Worm (Caenorhabditis elegans) whole organism, L4 larva: Measurements from ENCODE around the gene lnkn-1.

Source experiments
- D1046.2 ChIP-seq: fragments of 200-800 bp; sonication (Bioruptor generic); IDR thresholded peaks from 2 replicates; pipeline ENCODE4 v1.3.6; 2022; ENCODE audit warnings: missing genetic modification characterization, missing compliant biosample characterization
- F37D6.2 ChIP-seq: sonication (generic microtip); optimal IDR thresholded peaks from 2 replicates; lab custom pipeline; 2016; ENCODE audit warnings: mild to moderate bottlenecking, missing genetic modification characterization, missing compliant biosample characterization
- Y105C5A.15 ChIP-seq: fragments of 200-800 bp; sonication (Bioruptor generic); IDR thresholded peaks from 2 replicates; pipeline ENCODE4 v1.3.6; 2022; ENCODE audit warnings: missing genetic modification characterization, missing compliant biosample characterization
- Y48G9A.11 ChIP-seq: fragments of 200-800 bp; sonication (Bioruptor generic); IDR thresholded peaks from 2 replicates; pipeline ENCODE4 v1.3.6; 2022; ENCODE audit warnings: missing genetic modification reagents, missing genetic modification characterization, missing compliant biosample characterization
- Y5F2A.4 ChIP-seq: fragments of 200-800 bp; sonication (Bioruptor generic); optimal IDR thresholded peaks from 2 replicates; lab custom pipeline; 2018; ENCODE audit warnings: mild to moderate bottlenecking, missing genetic modification characterization, missing compliant biosample characterization
- Y75B8A.6 ChIP-seq: fragments of 200-800 bp; sonication (Bioruptor generic); IDR thresholded peaks from 2 replicates; pipeline ENCODE4 v1.3.6; 2022; ENCODE audit warnings: missing genetic modification reagents, missing genetic modification characterization, missing compliant biosample characterization
- ZK337.2 ChIP-seq: fragments of 200-800 bp; sonication (Bioruptor generic); IDR thresholded peaks from 2 replicates; pipeline ENCODE4 v1.3.6; 2022; ENCODE audit warnings: missing genetic modification reagents, missing genetic modification characterization, missing compliant biosample characterization
- aha-1 ChIP-seq: fragments of 150-350 bp; peaks from one replicate; lab custom pipeline; 2014; ENCODE audit warnings: missing biosample characterization, missing genetic modification characterization
- ama-1 ChIP-seq: fragments of 150-350 bp; optimal IDR thresholded peaks from 2 replicates; lab custom pipeline; 2014; ENCODE audit warnings: inconsistent platforms, mixed read lengths
- arid-1 ChIP-seq: fragments of 200-800 bp; sonication (Bioruptor generic); conservative IDR thresholded peaks from 2 replicates; pipeline ENCODE4 v1.3.6; 2022; ENCODE audit warnings: missing genetic modification reagents, missing genetic modification characterization, missing compliant biosample characterization
- attf-4 ChIP-seq: sonication (generic microtip); optimal IDR thresholded peaks from 3 replicates; lab custom pipeline; 2017; ENCODE audit warnings: missing biosample characterization, missing genetic modification characterization
- ceh-28 ChIP-seq: fragments of 150-350 bp; optimal IDR thresholded peaks from 2 replicates; lab custom pipeline; 2014; ENCODE audit warnings: missing biosample characterization, missing genetic modification reagents, missing genetic modification characterization
- ces-1 ChIP-seq: fragments of 150-350 bp; sonication (generic microtip); optimal IDR thresholded peaks from 4 replicates; lab custom pipeline; 2014; ENCODE audit warnings: missing biosample characterization, missing genetic modification reagents, missing genetic modification characterization
- cey-2 ChIP-seq: sonication (generic microtip); optimal IDR thresholded peaks from 3 replicates; lab custom pipeline; 2017; ENCODE audit warnings: missing genetic modification characterization, mild to moderate bottlenecking, missing compliant biosample characterization, antibody characterized with exemption, borderline replicate concordance; ENCODE audit not compliant: insufficient read depth
- ctbp-1 ChIP-seq: fragments of 200-800 bp; sonication (Bioruptor generic); IDR thresholded peaks from 2 replicates; pipeline ENCODE4 v1.3.6; 2022; ENCODE audit warnings: missing genetic modification reagents, missing genetic modification characterization, missing compliant biosample characterization
- daf-12 ChIP-seq: fragments of 150-350 bp; optimal IDR thresholded peaks from 2 replicates; lab custom pipeline; 2014; ENCODE audit warnings: missing biosample characterization, missing genetic modification reagents, missing genetic modification characterization
- daf-8 ChIP-seq: fragments of 200-800 bp; sonication (Bioruptor generic); IDR thresholded peaks from 2 replicates; pipeline ENCODE4 v1.3.6; 2022; ENCODE audit warnings: missing genetic modification characterization, missing compliant biosample characterization
- dmd-8 ChIP-seq: fragments of 200-800 bp; sonication (Bioruptor generic); IDR thresholded peaks from 2 replicates; pipeline ENCODE4 v1.3.6; 2022; ENCODE audit warnings: missing genetic modification characterization, missing compliant biosample characterization
- dpl-1 ChIP-seq: fragments of 150-350 bp; optimal IDR thresholded peaks from 2 replicates; lab custom pipeline; 2014; ENCODE audit warnings: missing biosample characterization, missing genetic modification reagents, missing genetic modification characterization
- duxl-1 ChIP-seq: sonication (generic microtip); optimal IDR thresholded peaks from 2 replicates; lab custom pipeline; 2016; ENCODE audit warnings: mild to moderate bottlenecking, missing genetic modification characterization, moderate library complexity, missing compliant biosample characterization; ENCODE audit not compliant: poor library complexity
- dve-1 ChIP-seq: sonication (generic microtip); optimal IDR thresholded peaks from 2 replicates; lab custom pipeline; 2017; ENCODE audit warnings: antibody characterized with exemption, mild to moderate bottlenecking, missing genetic modification characterization, missing compliant biosample characterization; ENCODE audit not compliant: insufficient read depth
- fkh-10 ChIP-seq: fragments of 150-350 bp; optimal IDR thresholded peaks from 2 replicates; lab custom pipeline; 2014; ENCODE audit warnings: missing biosample characterization, missing genetic modification reagents, missing genetic modification characterization
- gei-8 ChIP-seq: fragments of 200-800 bp; sonication (Bioruptor generic); optimal IDR thresholded peaks from 2 replicates; lab custom pipeline; 2018; ENCODE audit warnings: mild to moderate bottlenecking, missing genetic modification characterization, missing compliant biosample characterization
- hif-1 ChIP-seq, 2 experiments: sonication (generic microtip); optimal IDR thresholded peaks; 2 replicates each; lab custom pipeline; 2016 to 2017; ENCODE audit warnings: missing compliant biosample characterization in 2 of 2, missing genetic modification characterization in 2 of 2, missing genetic modification reagents in 2 of 2, missing genotype in 2 of 2, mild to moderate bottlenecking in 1 of 2
- hlh-11 ChIP-seq: fragments of 200-800 bp; sonication (Bioruptor generic); optimal IDR thresholded peaks from 2 replicates; lab custom pipeline; 2018; ENCODE audit warnings: mild to moderate bottlenecking, missing genetic modification characterization, missing compliant biosample characterization
- hlh-30 ChIP-seq: sonication (generic microtip); optimal IDR thresholded peaks from 2 replicates; lab custom pipeline; 2017; ENCODE audit warnings: antibody characterized with exemption, mild to moderate bottlenecking, missing genetic modification characterization, missing compliant biosample characterization; ENCODE audit not compliant: insufficient read depth
- hmg-1.1 ChIP-seq: fragments of 200-800 bp; sonication (Bioruptor generic); IDR thresholded peaks from 2 replicates; pipeline ENCODE4 v1.3.6; 2022; ENCODE audit warnings: missing genetic modification reagents, missing genetic modification characterization, missing compliant biosample characterization
- jun-1 ChIP-seq: fragments of 150-350 bp; optimal IDR thresholded peaks from 2 replicates; lab custom pipeline; 2014; ENCODE audit warnings: missing biosample characterization, missing genetic modification reagents, missing genetic modification characterization
- lin-13 ChIP-seq: fragments of 150-350 bp; optimal IDR thresholded peaks from 2 replicates; lab custom pipeline; 2014; ENCODE audit warnings: missing biosample characterization, missing genetic modification reagents, missing genetic modification characterization
- lin-15B ChIP-seq: fragments of 150-350 bp; sonication (generic microtip); optimal IDR thresholded peaks from 3 replicates; lab custom pipeline; 2014; ENCODE audit warnings: missing biosample characterization, missing genetic modification characterization
- lin-29 ChIP-seq: fragments of 200-800 bp; sonication (Bioruptor generic); IDR thresholded peaks from 2 replicates; pipeline ENCODE4 v1.3.6; 2022; ENCODE audit warnings: missing genetic modification reagents, missing genetic modification characterization, missing compliant biosample characterization
- lin-38 ChIP-seq: fragments of 200-800 bp; sonication (Bioruptor generic); IDR thresholded peaks from 2 replicates; pipeline ENCODE4 v1.3.6; 2022; ENCODE audit warnings: missing genetic modification reagents, missing genetic modification characterization, missing compliant biosample characterization
- madf-5 ChIP-seq, 2 experiments: fragments of 200-800 bp; sonication (Bioruptor generic); IDR thresholded peaks; 2 replicates each; pipeline ENCODE4 v1.3.6; 2022; ENCODE audit warnings: missing compliant biosample characterization in 2 of 2, missing genetic modification characterization in 2 of 2
- mdt-29 ChIP-seq: fragments of 200-800 bp; sonication (Bioruptor generic); IDR thresholded peaks from 2 replicates; pipeline ENCODE4 v1.3.6; 2022; ENCODE audit warnings: missing genetic modification reagents, missing genetic modification characterization, missing compliant biosample characterization
- mep-1 ChIP-seq: fragments of 150-350 bp; sonication (generic microtip); optimal IDR thresholded peaks from 3 replicates; lab custom pipeline; 2014; ENCODE audit warnings: missing biosample characterization, missing genetic modification characterization
- mxl-2 ChIP-seq: fragments of 200-800 bp; sonication (Bioruptor generic); conservative IDR thresholded peaks from 2 replicates; pipeline ENCODE4 v1.3.6; 2022; ENCODE audit warnings: missing genetic modification reagents, missing genetic modification characterization, missing compliant biosample characterization
- nhr-11 ChIP-seq: fragments of 150-350 bp; optimal IDR thresholded peaks from 2 replicates; lab custom pipeline; 2014; ENCODE audit warnings: missing biosample characterization, missing genetic modification characterization
- nhr-237 ChIP-seq: sonication (generic microtip); optimal IDR thresholded peaks from 2 replicates; lab custom pipeline; 2017; ENCODE audit warnings: missing biosample characterization, missing genetic modification characterization
- nhr-42 ChIP-seq: fragments of 200-800 bp; sonication (Bioruptor generic); IDR thresholded peaks from 2 replicates; pipeline ENCODE4 v1.3.6; 2022; ENCODE audit warnings: missing genetic modification characterization, missing compliant biosample characterization
- nhr-6 ChIP-seq: fragments of 150-350 bp; optimal IDR thresholded peaks from 2 replicates; lab custom pipeline; 2014; ENCODE audit warnings: missing biosample characterization, missing genetic modification characterization
- pqm-1 ChIP-seq: sonication (generic microtip); optimal IDR thresholded peaks from 2 replicates; lab custom pipeline; 2017; ENCODE audit warnings: missing biosample characterization, missing genetic modification characterization
- rbr-2 ChIP-seq: sonication (generic microtip); optimal IDR thresholded peaks from 2 replicates; lab custom pipeline; 2016; ENCODE audit warnings: missing genotype, missing genetic modification characterization, missing compliant biosample characterization
- skn-1 ChIP-seq: fragments of 150-350 bp; optimal IDR thresholded peaks from 2 replicates; lab custom pipeline; 2014; ENCODE audit warnings: missing biosample characterization, missing genetic modification characterization
- spr-3 ChIP-seq: fragments of 200-800 bp; sonication (Bioruptor generic); optimal IDR thresholded peaks from 2 replicates; lab custom pipeline; 2018; ENCODE audit warnings: mild to moderate bottlenecking, missing genetic modification characterization, missing compliant biosample characterization
- unc-130 ChIP-seq: sonication (generic microtip); optimal IDR thresholded peaks from 2 replicates; lab custom pipeline; 2016; ENCODE audit warnings: missing genetic modification reagents, missing genetic modification characterization, missing compliant biosample characterization
- unc-62 ChIP-seq, 3 experiments: fragments of 150-350 bp in 1 of 3; sonication (generic microtip); optimal IDR thresholded peaks in 2 of 3; peaks in 1 of 3; 1 replicate in 1 of 3; 2 replicates in 2 of 3; lab custom pipeline; 2014 to 2017; ENCODE audit warnings: missing biosample characterization in 3 of 3, missing genetic modification characterization in 3 of 3, missing genetic modification reagents in 3 of 3, missing genotype in 1 of 3
- vab-7 ChIP-seq: fragments of 200-800 bp; sonication (Bioruptor generic); IDR thresholded peaks from 2 replicates; pipeline ENCODE4 v1.3.6; 2022; ENCODE audit warnings: missing genetic modification reagents, missing genetic modification characterization, missing compliant biosample characterization
- zag-1 ChIP-seq: fragments of 150-350 bp; optimal IDR thresholded peaks from 2 replicates; lab custom pipeline; 2014; ENCODE audit warnings: missing biosample characterization, missing genetic modification characterization
- zip-11 ChIP-seq: fragments of 200-800 bp; sonication (Bioruptor generic); IDR thresholded peaks from 2 replicates; pipeline ENCODE4 v1.3.6; 2022; ENCODE audit warnings: missing genetic modification characterization, missing compliant biosample characterization
- zip-2 ChIP-seq: fragments of 150-350 bp; optimal IDR thresholded peaks from 2 replicates; lab custom pipeline; 2014; ENCODE audit warnings: missing biosample characterization, missing genetic modification characterization

Gene lnkn-1

DNA sequence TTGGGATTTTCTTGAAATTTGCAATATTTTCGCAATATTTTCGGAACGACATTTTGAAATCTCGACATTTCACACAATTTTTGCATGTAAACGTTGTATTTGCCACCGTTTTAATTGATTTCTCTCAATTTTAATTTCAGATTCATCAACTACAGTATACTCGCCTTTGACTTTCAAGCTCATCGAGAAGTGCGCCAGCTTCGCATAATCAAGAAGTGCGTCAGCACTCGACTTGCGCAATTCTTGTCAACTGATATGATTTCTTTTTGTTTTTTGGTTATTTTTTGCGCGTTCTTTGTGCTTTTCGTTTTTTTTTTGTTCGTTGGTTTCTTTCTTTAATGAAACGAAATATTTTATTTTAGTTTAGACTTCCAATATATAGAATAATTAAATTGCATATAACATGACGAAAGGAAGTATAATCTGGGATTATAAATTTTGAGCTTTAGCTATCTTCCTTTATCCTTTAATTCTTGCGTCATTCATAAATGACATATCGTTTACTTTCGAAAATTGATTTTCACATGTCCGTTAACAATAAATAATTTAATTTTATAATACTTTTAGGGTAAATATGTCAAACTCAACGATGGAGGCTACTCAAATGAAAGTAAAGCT lies 2.7 kb upstream of the lnkn-1 start, which contains the start of gene famh-136 (continued):
- TF ChIP-seq Y5F2A.4 (GFP tag; lab: Kevin White, UChicago) (no peak), aha-1 (tag; lab: Kevin White, UChicago) (no peak), dve-1 (tag; lab: Kevin White, UChicago) (peak; percentile 98), hmg-1.1 (GFP tag; lab: Robert Waterston, UW) (peak; percentile 79), vab-7 (GFP tag; lab: Robert Waterston, UW) (no peak), ZK337.2 (GFP tag; lab: Robert Waterston, UW) (no peak), duxl-1 (peak; percentile 52), hlh-11 (tag; lab: Kevin White, UChicago) (peak; percentile 91), madf-5 (GFP tag; IDR thresholded peaks at IDR 0.05; lab: Robert Waterston, UW) (no peak), mxl-2 (GFP tag; lab: Robert Waterston, UW) (no peak), Y105C5A.15 (GFP tag; lab: Robert Waterston, UW) (no peak), Y75B8A.6 (GFP tag; lab: Robert Waterston, UW) (no peak), dmd-8 (GFP tag; lab: Robert Waterston, UW) (no peak), arid-1 (GFP tag; lab: Robert Waterston, UW) (peak; percentile 82), nhr-6 (tag; lab: Kevin White, UChicago) (peak; percentile 65), lin-13 (GFP tag; lab: Kevin White, UChicago) (peak; percentile 83), jun-1 (tag; lab: Kevin White, UChicago) (no peak), hlh-30 (tag; lab: Kevin White, UChicago) (peak; percentile 80), ceh-28 (tag; lab: Kevin White, UChicago) (no peak), spr-3 (peak; percentile 38), nhr-237 (no peak), skn-1 (tag; lab: Kevin White, UChicago) (no peak), ctbp-1 (GFP tag; lab: Robert Waterston, UW) (peak; percentile 80), rbr-2 (peak; percentile 86), nhr-11 (peak; percentile 75), daf-12 (no peak), nhr-42 (GFP tag; lab: Robert Waterston, UW) (peak; percentile 64; the same call in 1 of the 2 replicates), F37D6.2 (peak; percentile 72), zip-11 (GFP tag; lab: Robert Waterston, UW) (no peak), D1046.2 (GFP tag; lab: Robert Waterston, UW) (0 out of 2 replicates have a peak, but pooled peaks have one; percentile 11), pqm-1 (tag; lab: Kevin White, UChicago) (peak; percentile 65), hif-1 (tag; optimal IDR thresholded peaks at IDR 0.05; lab: Kevin White, UChicago) (peak in 1 of 2 experiments; percentile 73), ama-1 (no peak), lin-15B (no peak), daf-8 (GFP tag; lab: Robert Waterston, UW) (no peak), dpl-1 (peak; percentile 85), zag-1 (tag; lab: Kevin White, UChicago) (no peak), Y48G9A.11 (GFP tag; lab: Robert Waterston, UW) (no peak), attf-4 (tag; lab: Kevin White, UChicago) (no peak), mdt-29 (GFP tag; lab: Robert Waterston, UW) (peak; percentile 60; the same call in 1 of the 2 replicates), unc-62 (GFP tag; optimal IDR thresholded peaks at IDR 0.05 in 1 of 2; lab: Kevin White, UChicago) (peak in 1 of 2 experiments; percentile 99), unc-62 (tag; optimal IDR thresholded peaks at IDR 0.05; lab: Kevin White, UChicago) (no peak), gei-8 (no peak), lin-38 (GFP tag; lab: Robert Waterston, UW) (peak; percentile 85), lin-29 (no peak), fkh-10 (GFP tag; lab: Kevin White, UChicago) (peak; percentile 37), mep-1 (tag; lab: Kevin White, UChicago) (peak; percentile 95), ces-1 (GFP tag; lab: Kevin White, UChicago) (no peak), cey-2 (tag; lab: Kevin White, UChicago) (no peak), zip-2 (peak; percentile 52), unc-130 (peak; percentile 43)
